Worm (Caenorhabditis elegans): ENCODE data around the gene F46B6.12.

F46B6.12 gene

DNA sequence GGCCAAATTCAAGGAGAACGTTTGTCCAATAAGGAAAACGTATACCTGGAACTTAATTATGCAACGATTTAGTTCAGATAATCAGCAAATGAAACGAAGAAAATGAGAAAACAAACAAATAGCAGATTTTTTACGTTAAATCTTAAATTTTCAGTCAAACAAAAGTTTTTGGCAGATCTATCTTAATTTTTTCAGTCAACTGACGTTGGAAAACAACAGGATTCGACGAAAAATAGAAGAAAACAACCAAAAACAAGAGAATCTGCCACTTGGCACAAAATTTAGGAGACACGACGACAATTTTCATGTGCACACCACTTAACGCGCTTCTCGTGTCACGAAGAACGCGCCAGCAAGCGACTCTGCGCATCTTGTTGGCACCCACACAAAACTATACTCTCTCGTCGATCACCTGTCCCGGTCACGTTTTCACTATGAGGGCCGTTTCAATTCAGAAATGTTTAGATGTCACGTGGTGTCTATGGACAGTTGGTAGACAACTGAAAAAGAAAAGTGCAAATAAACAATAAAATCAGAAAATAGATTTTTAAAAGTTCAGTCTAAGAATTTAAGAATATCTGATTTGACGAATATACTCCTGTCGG, 14.1 kb upstream of the F46B6.12 start, which contains the start of gene ztf-7:
Gene ztf-7, minus strand, starts transcription at position 51 of the 605 bp plus-strand sequence.
- TF ChIP-seq sem-2 (GFP tag; optimal IDR thresholded peaks at IDR 0.05): no peak
- TF ChIP-seq mls-2 (tag; optimal IDR thresholded peaks at IDR 0.05): no peak
- no peak for TF ChIP-seq elt-3 (tag; optimal IDR thresholded peaks at IDR 0.05)
- TF ChIP-seq unc-62 (GFP tag; optimal IDR thresholded peaks at IDR 0.05): peak; percentile 67
- no peak for TF ChIP-seq drap-1 (GFP tag; optimal IDR thresholded peaks at IDR 0.05)
- no peak for TF ChIP-seq blmp-1 (tag; optimal IDR thresholded peaks at IDR 0.05)
- no peak for TF ChIP-seq cnd-1 (tag; optimal IDR thresholded peaks at IDR 0.05)
- no peak for TF ChIP-seq ces-1 (GFP tag; optimal IDR thresholded peaks at IDR 0.05)
- no peak for TF ChIP-seq ceh-39 (tag; optimal IDR thresholded peaks at IDR 0.05)
- TF ChIP-seq sptf-1 (tag; optimal IDR thresholded peaks at IDR 0.05): peak; percentile 68
- TF ChIP-seq flh-1 (GFP tag; optimal IDR thresholded peaks at IDR 0.05): no peak
- no peak for TF ChIP-seq nhr-28 (tag; optimal IDR thresholded peaks at IDR 0.05)
- peak; percentile 92 for TF ChIP-seq mep-1 (tag; optimal IDR thresholded peaks at IDR 0.05)
- TF ChIP-seq hlh-1 (tag; optimal IDR thresholded peaks at IDR 0.05): peak; percentile 72
- TF ChIP-seq snpc-4 (tag; optimal IDR thresholded peaks at IDR 0.05): no peak
- no peak for TF ChIP-seq lsy-2 (tag; optimal IDR thresholded peaks at IDR 0.05)
- TF ChIP-seq tbx-8 (GFP tag; optimal IDR thresholded peaks at IDR 0.05): no peak
- no peak for TF ChIP-seq nhr-12 (tag; optimal IDR thresholded peaks at IDR 0.05)
- TF ChIP-seq M03D4.4 (tag; optimal IDR thresholded peaks at IDR 0.05): no peak
- no peak for TF ChIP-seq bed-3 (GFP tag; optimal IDR thresholded peaks at IDR 0.05)
- TF ChIP-seq lin-13 (tag; optimal IDR thresholded peaks at IDR 0.05): peak; percentile 84
- no peak for TF ChIP-seq nhr-2 (tag; optimal IDR thresholded peaks at IDR 0.05)
- no peak for TF ChIP-seq ceh-43 (GFP tag; optimal IDR thresholded peaks at IDR 0.05)
- no peak for TF ChIP-seq nhr-76 (tag; optimal IDR thresholded peaks at IDR 0.05)
- TF ChIP-seq unc-39 (tag; optimal IDR thresholded peaks at IDR 0.05): no peak
- TF ChIP-seq ztf-11 (tag; optimal IDR thresholded peaks at IDR 0.05): no peak
- TF ChIP-seq pha-4 (tag; optimal IDR thresholded peaks at IDR 0.05): peak; percentile 84
- TF ChIP-seq unc-120 (tag; optimal IDR thresholded peaks at IDR 0.05; ENCODE audit: poor library complexity, severe bottlenecking): no peak
- TF ChIP-seq mab-5 (tag; optimal IDR thresholded peaks at IDR 0.05): no peak
- TF ChIP-seq elt-1 (tag; optimal IDR thresholded peaks at IDR 0.05; ENCODE audit: borderline replicate concordance, insufficient read depth): no peak
- TF ChIP-seq zip-8 (tag; optimal IDR thresholded peaks at IDR 0.05): no peak
- peak; percentile 42 for TF ChIP-seq nhr-237 (tag; optimal IDR thresholded peaks at IDR 0.05)
- TF ChIP-seq ceh-83 (GFP tag; optimal IDR thresholded peaks at IDR 0.05): no peak
- TF ChIP-seq lin-32 (GFP tag; optimal IDR thresholded peaks at IDR 0.05): peak; percentile 4
- no peak for TF ChIP-seq ham-2 (GFP tag; optimal IDR thresholded peaks at IDR 0.05)

DNA sequence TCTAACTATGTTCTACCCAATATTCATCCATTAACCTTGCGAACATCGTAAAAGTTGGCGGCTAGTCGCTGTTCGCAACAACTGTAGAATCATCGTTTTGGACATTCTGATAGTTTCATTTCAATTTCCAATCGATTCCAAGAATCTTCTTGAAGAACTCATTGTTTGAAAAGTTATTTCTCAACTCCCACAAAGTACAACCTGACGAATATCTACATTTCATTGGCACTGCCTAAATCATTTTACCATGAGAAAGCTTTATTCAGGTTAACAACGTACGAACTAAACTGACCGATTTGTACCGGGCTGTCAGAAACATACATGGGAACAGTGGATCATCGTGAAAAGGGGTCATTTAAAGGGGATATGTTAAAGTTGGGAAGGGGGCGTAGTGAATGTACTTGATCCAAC, 11.1 kb upstream of the F46B6.12 start, which contains the start of gene F46B6.6:
Gene F46B6.6, minus strand, starts transcription at position 148 of the 411 bp plus-strand sequence.
- no peak for TF ChIP-seq drap-1 (GFP tag; optimal IDR thresholded peaks at IDR 0.05)
- no peak for TF ChIP-seq nhr-28 (tag; optimal IDR thresholded peaks at IDR 0.05)
- no peak for TF ChIP-seq nhr-2 (tag; optimal IDR thresholded peaks at IDR 0.05)
- TF ChIP-seq nhr-237 (tag; optimal IDR thresholded peaks at IDR 0.05): no peak
- TF ChIP-seq tbx-8 (GFP tag; optimal IDR thresholded peaks at IDR 0.05): no peak
- no peak for TF ChIP-seq pha-4 (tag; optimal IDR thresholded peaks at IDR 0.05)
- TF ChIP-seq ces-1 (GFP tag; optimal IDR thresholded peaks at IDR 0.05): no peak
- no peak for TF ChIP-seq lin-13 (tag; optimal IDR thresholded peaks at IDR 0.05)
- TF ChIP-seq sptf-1 (tag; optimal IDR thresholded peaks at IDR 0.05): no peak
- no peak for TF ChIP-seq snpc-4 (tag; optimal IDR thresholded peaks at IDR 0.05)
- TF ChIP-seq mab-5 (tag; optimal IDR thresholded peaks at IDR 0.05): no peak
- TF ChIP-seq hlh-1 (tag; optimal IDR thresholded peaks at IDR 0.05): no peak
- TF ChIP-seq unc-120 (tag; optimal IDR thresholded peaks at IDR 0.05; ENCODE audit: poor library complexity, severe bottlenecking): no peak
- TF ChIP-seq nhr-76 (tag; optimal IDR thresholded peaks at IDR 0.05): no peak
- no peak for TF ChIP-seq unc-39 (tag; optimal IDR thresholded peaks at IDR 0.05)
- TF ChIP-seq zip-8 (tag; optimal IDR thresholded peaks at IDR 0.05): no peak
- TF ChIP-seq ham-2 (GFP tag; optimal IDR thresholded peaks at IDR 0.05): no peak
- no peak for TF ChIP-seq bed-3 (GFP tag; optimal IDR thresholded peaks at IDR 0.05)

DNA sequence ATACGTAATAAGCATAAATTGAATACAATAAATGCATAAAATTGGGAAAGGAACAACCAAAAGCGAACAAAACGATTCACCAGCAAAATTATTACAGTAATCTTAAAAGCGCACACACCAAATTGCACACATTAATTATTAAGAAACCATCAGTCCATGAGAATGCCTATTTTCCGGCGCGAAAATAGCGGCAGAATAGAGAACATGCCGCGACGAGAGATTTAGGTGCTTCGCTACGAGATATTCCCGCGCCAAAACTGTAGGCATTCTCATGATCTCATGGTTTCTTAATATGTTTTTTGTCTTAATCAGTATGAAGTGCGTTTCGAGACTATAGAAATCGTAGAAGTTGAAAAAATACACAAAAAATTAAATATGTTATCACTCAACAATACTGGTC, 8.6 kb upstream of the F46B6.12 start:
- TF ChIP-seq lsy-2 (tag; optimal IDR thresholded peaks at IDR 0.05): no peak
- TF ChIP-seq drap-1 (GFP tag; optimal IDR thresholded peaks at IDR 0.05): no peak
- no peak for TF ChIP-seq unc-62 (GFP tag; optimal IDR thresholded peaks at IDR 0.05)
- TF ChIP-seq mep-1 (tag; optimal IDR thresholded peaks at IDR 0.05): no peak
- no peak for TF ChIP-seq unc-120 (tag; optimal IDR thresholded peaks at IDR 0.05; ENCODE audit: poor library complexity, severe bottlenecking)
- no peak for TF ChIP-seq ham-2 (GFP tag; optimal IDR thresholded peaks at IDR 0.05)
- no peak for TF ChIP-seq mab-5 (tag; optimal IDR thresholded peaks at IDR 0.05)
- TF ChIP-seq zip-8 (tag; optimal IDR thresholded peaks at IDR 0.05): no peak
- no peak for TF ChIP-seq nhr-28 (tag; optimal IDR thresholded peaks at IDR 0.05)
- TF ChIP-seq nhr-76 (tag; optimal IDR thresholded peaks at IDR 0.05): no peak
- no peak for TF ChIP-seq blmp-1 (tag; optimal IDR thresholded peaks at IDR 0.05)
- no peak for TF ChIP-seq ces-1 (GFP tag; optimal IDR thresholded peaks at IDR 0.05)
- no peak for TF ChIP-seq tbx-8 (GFP tag; optimal IDR thresholded peaks at IDR 0.05)
- TF ChIP-seq snpc-4 (tag; optimal IDR thresholded peaks at IDR 0.05): no peak
